Worm (Caenorhabditis elegans) whole organism, midembryonic: Measurements from ENCODE around the gene ZC15.10.

ENCODE experiments used
- T22C8.4 ChIP-seq: fragments of 200-800 bp; sonication (Bioruptor generic); IDR thresholded peaks from 2 replicates; pipeline ENCODE4 v1.3.6; 2022; ENCODE audit warnings: missing genetic modification characterization, missing compliant biosample characterization
- cog-1 ChIP-seq: sonication (generic microtip); optimal IDR thresholded peaks from 2 replicates; lab custom pipeline; 2016; ENCODE audit warnings: missing genetic modification characterization, missing compliant biosample characterization
- flt-1 ChIP-seq: fragments of 200-800 bp; sonication (Bioruptor generic); IDR thresholded peaks from 2 replicates; pipeline ENCODE4 v1.3.6; 2022; ENCODE audit warnings: missing genetic modification characterization, missing compliant biosample characterization
- klf-2 ChIP-seq: fragments of 200-800 bp; sonication (Bioruptor generic); conservative IDR thresholded peaks from 2 replicates; pipeline ENCODE4 v1.3.6; 2022; ENCODE audit warnings: missing genetic modification reagents, missing genetic modification characterization, missing compliant biosample characterization
- ref-1 ChIP-seq: fragments of 200-800 bp; sonication (Bioruptor generic); conservative IDR thresholded peaks from 2 replicates; pipeline ENCODE4 v1.3.6; 2022; ENCODE audit warnings: missing genetic modification reagents, missing genetic modification characterization, missing compliant biosample characterization
- tab-1 ChIP-seq: fragments of 200-800 bp; sonication (Bioruptor generic); IDR thresholded peaks from 2 replicates; pipeline ENCODE4 v1.3.6; 2022; ENCODE audit warnings: missing genetic modification characterization, missing compliant biosample characterization
- ztf-23 ChIP-seq: fragments of 200-800 bp; sonication (Bioruptor generic); IDR thresholded peaks from 2 replicates; pipeline ENCODE4 v1.3.6; 2022; ENCODE audit warnings: missing genetic modification reagents, missing genetic modification characterization, missing compliant biosample characterization
- ztf-29 ChIP-seq: fragments of 200-800 bp; sonication (Bioruptor generic); IDR thresholded peaks from 2 replicates; pipeline ENCODE4 v1.3.6; 2022; ENCODE audit warnings: missing genetic modification reagents, missing genetic modification characterization, missing compliant biosample characterization

DNA sequence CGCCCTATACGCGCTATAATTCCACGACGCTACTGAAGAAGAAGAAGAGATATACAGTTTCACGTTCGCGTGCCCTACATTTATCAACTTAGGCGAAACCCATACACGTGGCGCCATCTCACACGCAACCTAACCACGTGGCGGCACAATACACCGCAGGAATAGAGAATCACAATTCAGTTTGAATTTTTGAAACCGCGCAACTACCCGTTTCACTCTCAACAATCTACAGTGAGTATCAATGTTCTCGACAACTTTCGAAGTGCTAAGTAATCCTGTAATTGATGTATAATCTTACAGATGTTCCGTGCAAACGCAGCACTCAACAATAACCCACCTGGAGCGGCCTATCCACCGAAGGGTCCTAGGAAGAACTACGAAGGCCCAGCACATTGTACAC, 4.7 kb upstream of the ZC15.10 start, which contains the start of gene ZC15.1:
- no peak for TF ChIP-seq ref-1
- TF ChIP-seq klf-2 (GFP tag; lab: Robert Waterston, UW) = no peak
- no peak for TF ChIP-seq ztf-29 (GFP tag; lab: Robert Waterston, UW)
- TF ChIP-seq flt-1 (GFP tag; lab: Robert Waterston, UW) = no peak
- TF ChIP-seq cog-1 = no peak
- no peak for TF ChIP-seq tab-1 (GFP tag; lab: Robert Waterston, UW)
- no peak for TF ChIP-seq ztf-23 (GFP tag; lab: Robert Waterston, UW)
- TF ChIP-seq T22C8.4 (GFP tag; lab: Robert Waterston, UW) = no peak
